Fruit fly (Drosophila melanogaster): Measurements from ENCODE around the gene CG32576.
A peak's percentile ranks its signal among the peaks of the same experiment; 100 is the strongest.

Gene CG32576

dm6 chrX:16335107-16335642 lies 46.8 kb upstream of the CG32576 start:
- TF ChIP-seq CG18262 (tag; optimal IDR thresholded peaks at IDR 0.05) (peak; percentile 30), CG13424 (tag; optimal IDR thresholded peaks at IDR 0.05) (peak; percentile 73), CG18619 (GFP tag; optimal IDR thresholded peaks at IDR 0.05) (peak; percentile 29), sug (tag; optimal IDR thresholded peaks at IDR 0.05) (peak; percentile 55), sisA (GFP tag; IDR thresholded peaks at IDR 0.05) (peak; percentile 70), cato (GFP tag; optimal IDR thresholded peaks at IDR 0.05; ENCODE audit: borderline replicate concordance) (no peak), Hmx (GFP tag; optimal IDR thresholded peaks at IDR 0.05) (peak; percentile 65), H15 (GFP tag; IDR thresholded peaks at IDR 0.05) (peak; percentile 72), gcm2 (GFP tag; optimal IDR thresholded peaks at IDR 0.05) (peak; percentile 68), CG18764 (GFP tag; optimal IDR thresholded peaks at IDR 0.05) (peak; percentile 60), CG13123 (GFP tag; optimal IDR thresholded peaks at IDR 0.05) (peak; percentile 14), sima (GFP tag; optimal IDR thresholded peaks at IDR 0.05) (peak; percentile 39), repo (GFP tag; optimal IDR thresholded peaks at IDR 0.05) (peak; percentile 44), nmo (GFP tag; optimal IDR thresholded peaks at IDR 0.05) (peak; percentile 59), cas (GFP tag; IDR thresholded peaks at IDR 0.05) (peak; percentile 69), exex (tag; optimal IDR thresholded peaks at IDR 0.05) (peak; percentile 34), Poxn (GFP tag; IDR thresholded peaks at IDR 0.05) (no peak), odd (GFP tag; optimal IDR thresholded peaks at IDR 0.05) (peak; percentile 71), Drgx (GFP tag; IDR thresholded peaks at IDR 0.05) (peak; percentile 88), shn (GFP tag; optimal IDR thresholded peaks at IDR 0.05) (peak; percentile 63), CG10543 (GFP tag; optimal IDR thresholded peaks at IDR 0.05) (peak; percentile 79), CG15073 (GFP tag; optimal IDR thresholded peaks at IDR 0.05) (no peak), CG2712 (tag; optimal IDR thresholded peaks at IDR 0.05) (peak; percentile 57), Ssrp (tag; optimal IDR thresholded peaks at IDR 0.05) (peak; percentile 61), CG1602 (GFP tag; optimal IDR thresholded peaks at IDR 0.05) (peak; percentile 47), seq (GFP tag; IDR thresholded peaks at IDR 0.05) (peak; percentile 78), amos (GFP tag; IDR thresholded peaks at IDR 0.05; ENCODE audit: partially characterized antibody) (peak; percentile 43; the same call in 1 of the 2 replicates), CG5245 (GFP tag; optimal IDR thresholded peaks at IDR 0.05) (peak; percentile 38), stwl (tag; optimal IDR thresholded peaks at IDR 0.05) (no peak), tgo (GFP tag; IDR thresholded peaks at IDR 0.05) (peak; percentile 73), danr (GFP tag; IDR thresholded peaks at IDR 0.05) (0 out of 2 replicates have a peak, but pooled peaks have one; percentile 42), CG11504 (tag; optimal IDR thresholded peaks at IDR 0.05) (no peak), sc (optimal IDR thresholded peaks at IDR 0.05) (no peak), sc (GFP tag; optimal IDR thresholded peaks at IDR 0.05) (no peak), D19A (tag; optimal IDR thresholded peaks at IDR 0.05) (peak; percentile 43), pho (GFP tag; optimal IDR thresholded peaks at IDR 0.05) (peak; percentile 77), tna (GFP tag; IDR thresholded peaks at IDR 0.05; ENCODE audit: partially characterized antibody) (peak; percentile 14; the same call in 1 of the 2 replicates), klu (GFP tag; IDR thresholded peaks at IDR 0.05) (0 out of 2 replicates have a peak, but pooled peaks have one; percentile 40), grn (GFP tag; optimal IDR thresholded peaks at IDR 0.05) (no peak), kni (GFP tag; optimal IDR thresholded peaks at IDR 0.05) (peak; percentile 49), Vsx1 (GFP tag; optimal IDR thresholded peaks at IDR 0.05) (peak; percentile 65), CG2129 (GFP tag; IDR thresholded peaks at IDR 0.05; ENCODE audit: partially characterized antibody) (no peak), CG17359 (tag; optimal IDR thresholded peaks at IDR 0.05) (peak; percentile 77), C15 (GFP tag; IDR thresholded peaks at IDR 0.05) (peak; percentile 55; the same call in 1 of the 3 replicates), crp (GFP tag; optimal IDR thresholded peaks at IDR 0.05) (peak in 1 of 2 experiments; percentile 18), ttk (GFP tag; IDR thresholded peaks at IDR 0.05) (peak; percentile 72), CG4820 (GFP tag; optimal IDR thresholded peaks at IDR 0.05) (peak; percentile 56), Atf-2 (GFP tag; optimal IDR thresholded peaks at IDR 0.05) (peak; percentile 71), CG5953 (GFP tag; IDR thresholded peaks at IDR 0.05) (peak; percentile 64), croc (GFP tag; conservative IDR thresholded peaks at IDR 0.05) (peak; percentile 20; the same call in 1 of the 3 replicates)
